Fruit fly (Drosophila melanogaster) whole organism, wandering third instar larva: ENCODE results near the gene CG32668.

Source experiments
- pan ChIP-seq: fragments of >200 bp; optimal IDR thresholded peaks from 2 replicates; lab custom pipeline; 2017
- psq ChIP-seq: fragments of 200-800 bp; sonication (Bioruptor generic); optimal IDR thresholded peaks from 3 replicates; lab custom pipeline; 2017; ENCODE audit warnings: missing biosample characterization, mild to moderate bottlenecking, missing genetic modification characterization, moderate library complexity

DNA sequence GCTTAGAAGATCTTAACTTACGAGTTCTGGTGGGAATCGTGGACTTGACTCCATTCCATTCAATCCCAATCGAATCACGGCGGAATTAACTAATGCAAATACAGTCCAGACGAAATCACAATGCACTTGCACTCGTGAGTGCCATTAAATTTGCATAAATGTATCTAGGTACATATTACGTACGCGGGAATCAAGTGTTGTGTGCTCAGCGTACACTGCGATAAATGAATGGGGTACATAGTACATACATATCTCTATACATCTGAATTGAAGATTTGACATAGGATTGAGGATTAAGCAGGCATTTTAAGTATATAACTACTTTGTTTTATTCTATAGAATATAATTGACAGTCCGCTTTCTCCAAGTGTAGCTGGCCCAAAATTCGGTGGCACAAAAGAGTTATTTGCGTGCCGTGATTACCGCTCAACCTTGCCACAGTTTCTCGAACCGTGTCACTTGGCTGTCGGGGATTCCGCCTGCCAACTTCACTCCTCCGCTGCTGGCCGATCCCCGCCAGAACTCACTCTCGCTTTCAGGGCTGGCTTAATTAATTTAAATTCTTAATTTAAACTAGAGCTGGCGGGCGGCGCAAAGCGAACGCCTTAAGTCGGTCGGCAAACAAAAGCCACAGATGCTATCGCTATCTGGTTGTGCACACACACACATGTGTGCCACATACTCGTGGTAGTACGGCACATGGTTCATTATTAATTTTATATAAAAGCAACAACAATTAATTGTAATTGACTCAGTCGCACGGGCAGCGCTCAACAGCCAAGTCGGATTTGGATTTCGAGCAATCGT, 17.6 kb downstream of the CG32668 start, which contains the start of the genes CG15199 and CG15202:
- no peak for TF ChIP-seq pan (lab: Kevin White, UChicago)
- TF ChIP-seq psq (GFP tag; lab: Kevin White, UChicago), result no peak
